Worm (Caenorhabditis elegans) whole organism, L1 larva: ENCODE measurements around the gene clec-26.

Experiments used
- ama-1 ChIP-seq: fragments of 150-350 bp; optimal IDR thresholded peaks from 2 replicates; lab custom pipeline; 2014
- lin-13 ChIP-seq: fragments of 150-350 bp; optimal IDR thresholded peaks from 2 replicates; lab custom pipeline; 2014; ENCODE audit warnings: missing biosample characterization, missing genetic modification reagents, missing genetic modification characterization
- lir-3 ChIP-seq: sonication (generic microtip); optimal IDR thresholded peaks from 2 replicates; lab custom pipeline; 2016; ENCODE audit warnings: mild to moderate bottlenecking, missing genetic modification characterization, moderate library complexity, missing compliant biosample characterization; ENCODE audit not compliant: poor library complexity
- lsy-2 ChIP-seq, 2 experiments: fragments of 150-350 bp; optimal IDR thresholded peaks; 2 replicates each; lab custom pipeline; 2014; ENCODE audit warnings: missing biosample characterization in 2 of 2, missing genetic modification characterization in 2 of 2
- nhr-90 ChIP-seq: sonication (generic microtip); optimal IDR thresholded peaks from 2 replicates; lab custom pipeline; 2016; ENCODE audit warnings: mild to moderate bottlenecking, missing genetic modification characterization, missing compliant biosample characterization; ENCODE audit not compliant: poor library complexity

DNA sequence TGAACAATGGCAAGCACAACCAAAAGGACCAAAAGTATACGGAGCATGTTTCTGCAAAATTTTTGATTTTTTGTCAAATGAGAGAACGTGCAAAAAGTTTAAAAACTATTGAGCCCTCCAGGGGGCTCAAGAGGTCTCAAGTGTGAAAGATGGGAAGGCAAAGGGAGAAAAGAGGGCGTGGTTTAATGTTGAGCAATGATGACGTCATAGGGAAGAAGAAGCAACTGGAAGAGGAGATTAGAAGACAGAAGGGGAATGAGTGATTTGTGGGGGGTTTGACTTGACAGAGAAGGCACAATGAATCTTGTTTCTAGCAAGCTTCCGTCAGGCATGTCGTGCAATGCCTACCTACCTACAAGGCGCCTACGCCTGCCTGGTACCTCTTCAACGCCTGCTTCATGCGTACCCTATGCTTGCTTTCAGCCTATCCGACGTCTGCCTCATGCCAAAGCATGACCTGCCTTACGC, 27.1 kb upstream of the clec-26 start, which contains the start of gene T20B3.14:
- TF ChIP-seq lsy-2 (tag; optimal IDR thresholded peaks at IDR 0.05; lab: Kevin White, UChicago) (no peak), nhr-90 (tag; lab: Kevin White, UChicago) (no peak), lir-3 (tag; lab: Kevin White, UChicago) (no peak), lin-13 (no peak), ama-1 (no peak)
